Fruit fly (Drosophila melanogaster) whole organism, wandering third instar larva: ENCODE data around the gene Acsx1R.

Source experiments
- Dfd ChIP-seq: fragments of >200 bp; optimal IDR thresholded peaks from 2 replicates; lab custom pipeline; 2017; ENCODE audit warnings: missing biosample characterization, missing genetic modification characterization
- Hr78 ChIP-seq: fragments of >200 bp; optimal IDR thresholded peaks from 2 replicates; lab custom pipeline; 2017; ENCODE audit warnings: missing biosample characterization, missing genetic modification characterization
- Rel ChIP-seq, 2 experiments: fragments of 200-800 bp; sonication (Bioruptor generic) in 1 of 2; optimal IDR thresholded peaks; 2 replicates in 1 of 2; 3 replicates in 1 of 2; lab custom pipeline; 2016 to 2019; ENCODE audit warnings: mild to moderate bottlenecking in 2 of 2, missing biosample characterization in 2 of 2, missing genetic modification characterization in 2 of 2, moderate library complexity in 1 of 2
- brk ChIP-seq: fragments of 200-800 bp; sonication (Bioruptor generic); optimal IDR thresholded peaks from 2 replicates; lab custom pipeline; 2016; ENCODE audit warnings: missing biosample characterization, mild to moderate bottlenecking, missing genetic modification characterization
- dl ChIP-seq, 2 experiments: fragments of 175-275, 200-275 bp in 1 of 2; fragments of 200-275 bp in 1 of 2; sonication (Bioruptor generic); optimal IDR thresholded peaks; lab custom pipeline; 2018; ENCODE audit warnings: mild to moderate bottlenecking in 2 of 2, missing biosample characterization in 2 of 2, missing genetic modification characterization in 2 of 2, moderate library complexity in 2 of 2; ENCODE audit not compliant: partially characterized antibody in 2 of 2, insufficient read depth in 1 of 2
- fru ChIP-seq: fragments of 200-800 bp; sonication (Bioruptor generic); optimal IDR thresholded peaks from 3 replicates; lab custom pipeline; 2016; ENCODE audit warnings: missing biosample characterization, mild to moderate bottlenecking, missing genetic modification characterization
- rgr ChIP-seq: fragments of 200-800 bp; sonication (Bioruptor generic); optimal IDR thresholded peaks from 3 replicates; lab custom pipeline; 2016; ENCODE audit warnings: missing biosample characterization, mild to moderate bottlenecking, missing genetic modification characterization
- sage ChIP-seq: fragments of 200-800 bp; sonication (Bioruptor generic); optimal IDR thresholded peaks from 2 replicates; lab custom pipeline; 2016; ENCODE audit warnings: missing biosample characterization, mild to moderate bottlenecking, missing genetic modification characterization

DNA sequence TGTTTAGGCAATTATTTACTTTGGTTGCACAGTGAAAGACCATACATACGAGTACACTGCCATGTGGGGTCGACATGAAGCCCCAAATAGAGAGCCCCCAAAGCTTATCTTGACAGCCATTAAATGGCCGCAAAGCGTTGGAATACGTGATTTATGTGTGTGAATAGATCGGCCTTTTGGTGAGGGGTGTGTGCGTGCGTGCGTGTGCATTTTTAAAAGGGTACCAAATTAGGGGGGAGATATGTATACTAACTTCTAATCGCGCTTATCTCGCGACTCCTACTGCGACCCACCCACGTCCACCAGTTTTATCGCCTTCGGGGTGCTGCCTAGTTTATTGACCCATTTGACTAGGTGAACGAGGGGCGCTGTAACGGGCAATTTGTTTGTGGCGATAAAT lies 34.2 kb downstream of the Acsx1R start:
- TF ChIP-seq Dfd (GFP tag; lab: Kevin White, UChicago), result no peak
- TF ChIP-seq brk (GFP tag; lab: Kevin White, UChicago), result no peak
- no peak for TF ChIP-seq Rel (GFP tag; optimal IDR thresholded peaks at IDR 0.05; lab: Kevin White, UChicago)
- TF ChIP-seq Rel (tag; optimal IDR thresholded peaks at IDR 0.05; lab: Kevin White, UChicago), result no peak
- TF ChIP-seq fru, result no peak
- no peak for TF ChIP-seq rgr (GFP tag; lab: Kevin White, UChicago)
- no peak for TF ChIP-seq sage
- TF ChIP-seq dl (GFP tag; optimal IDR thresholded peaks at IDR 0.05; lab: Kevin White, UChicago; ENCODE audit: insufficient read depth in 1 of 2, partially characterized antibody in 2 of 2), result no peak
- TF ChIP-seq Hr78 (GFP tag; lab: Kevin White, UChicago), result no peak
